Fruit fly (Drosophila melanogaster) whole organism, wandering third instar larva: ENCODE results near the gene Tom.

Experiments
- Abd-B ChIP-seq: fragments of >200 bp; optimal IDR thresholded peaks from 2 replicates; lab custom pipeline; 2017; ENCODE audit warnings: missing biosample characterization, missing genetic modification characterization
- CrebA ChIP-seq: fragments of 200-800 bp; sonication (Bioruptor generic); optimal IDR thresholded peaks from 2 replicates; lab custom pipeline; 2016; ENCODE audit warnings: missing biosample characterization, mild to moderate bottlenecking, missing genetic modification characterization, borderline replicate concordance
- Dfd ChIP-seq: fragments of >200 bp; optimal IDR thresholded peaks from 2 replicates; lab custom pipeline; 2017; ENCODE audit warnings: missing biosample characterization, missing genetic modification characterization
- Hr78 ChIP-seq: fragments of >200 bp; optimal IDR thresholded peaks from 2 replicates; lab custom pipeline; 2017; ENCODE audit warnings: missing biosample characterization, missing genetic modification characterization
- Hr83 ChIP-seq: fragments of 200-300 bp; sonication (Bioruptor generic); optimal IDR thresholded peaks from 2 replicates; lab custom pipeline; 2016; ENCODE audit warnings: missing biosample characterization, mild to moderate bottlenecking, missing genetic modification characterization, moderate library complexity; ENCODE audit not compliant: poor library complexity, severe bottlenecking
- Jra ChIP-seq: sonication (Bioruptor generic); optimal IDR thresholded peaks from 2 replicates; lab custom pipeline; 2016; ENCODE audit warnings: missing biosample characterization, missing genetic modification characterization
- Myc ChIP-seq: fragments of >200 bp; optimal IDR thresholded peaks from 2 replicates; lab custom pipeline; 2017
- OdsH ChIP-seq: fragments of 200-800 bp; sonication (Bioruptor generic); optimal IDR thresholded peaks from 2 replicates; lab custom pipeline; 2016; ENCODE audit warnings: missing biosample characterization, mild to moderate bottlenecking, missing genetic modification characterization
- dl ChIP-seq, 2 experiments: fragments of 175-275, 200-275 bp in 1 of 2; fragments of 200-275 bp in 1 of 2; sonication (Bioruptor generic); optimal IDR thresholded peaks; lab custom pipeline; 2018; ENCODE audit warnings: mild to moderate bottlenecking in 2 of 2, missing biosample characterization in 2 of 2, missing genetic modification characterization in 2 of 2, moderate library complexity in 2 of 2; ENCODE audit not compliant: partially characterized antibody in 2 of 2, insufficient read depth in 1 of 2
- h ChIP-seq: fragments of 200-800 bp; sonication (Bioruptor generic); optimal IDR thresholded peaks from 3 replicates; lab custom pipeline; 2016; ENCODE audit warnings: missing biosample characterization, mild to moderate bottlenecking, missing genetic modification characterization
- lola ChIP-seq: fragments of >200 bp; optimal IDR thresholded peaks from 2 replicates; lab custom pipeline; 2017; ENCODE audit warnings: missing biosample characterization, missing genetic modification characterization
- pan ChIP-seq: fragments of >200 bp; optimal IDR thresholded peaks from 2 replicates; lab custom pipeline; 2017
- rgr ChIP-seq: fragments of 200-800 bp; sonication (Bioruptor generic); optimal IDR thresholded peaks from 3 replicates; lab custom pipeline; 2016; ENCODE audit warnings: missing biosample characterization, mild to moderate bottlenecking, missing genetic modification characterization
- usp ChIP-seq: fragments of >200 bp; optimal IDR thresholded peaks from 2 replicates; lab custom pipeline; 2017; ENCODE audit warnings: missing biosample characterization, missing genetic modification characterization

DNA sequence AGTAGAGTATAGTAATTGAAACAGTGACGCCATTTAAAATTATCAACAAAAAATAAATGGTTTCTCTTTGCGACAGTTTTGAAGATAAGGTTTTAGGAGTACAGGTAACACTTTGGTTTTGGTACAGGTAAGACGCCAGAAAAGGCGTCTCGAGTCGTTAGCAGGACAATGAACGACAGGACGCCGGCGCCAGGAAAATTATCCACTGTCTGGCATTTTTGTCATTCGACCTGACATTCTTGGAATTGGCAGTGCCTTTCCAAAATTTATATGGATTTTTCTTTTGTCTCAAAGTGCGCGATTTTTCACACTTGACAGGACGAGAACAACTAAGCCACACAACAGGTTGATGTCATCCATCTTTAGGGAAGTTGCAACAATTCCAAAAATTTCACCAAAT lies 4.3 kb upstream of the Tom start:
- no peak for TF ChIP-seq rgr
- TF ChIP-seq Hr78 (GFP tag; lab: Kevin White, UChicago) = no peak
- TF ChIP-seq Hr83 (GFP tag; lab: Kevin White, UChicago) = no peak
- TF ChIP-seq Dfd (GFP tag; lab: Kevin White, UChicago) = no peak
- no peak for TF ChIP-seq h
- TF ChIP-seq pan (lab: Kevin White, UChicago) = no peak
- no peak for TF ChIP-seq Abd-B
- no peak for TF ChIP-seq usp
- TF ChIP-seq Jra = no peak
- TF ChIP-seq lola (GFP tag; lab: Kevin White, UChicago) = no peak
- TF ChIP-seq CrebA = no peak
- TF ChIP-seq dl (GFP tag; optimal IDR thresholded peaks at IDR 0.05; lab: Kevin White, UChicago; ENCODE audit: insufficient read depth in 1 of 2, partially characterized antibody in 2 of 2) = no peak
- TF ChIP-seq OdsH = no peak
- TF ChIP-seq Myc (lab: Kevin White, UChicago) = no peak
